Fruit fly (Drosophila melanogaster) whole organism, embryonic: ENCODE data around the gene Muc30E.

Experiments
- CG10209 ChIP-seq: fragments of 200-800 bp; sonication (Bioruptor generic); optimal IDR thresholded peaks from 3 replicates; lab custom pipeline; 2017; ENCODE audit warnings: missing biosample characterization, mild to moderate bottlenecking, missing genetic modification characterization, missing genetic modification reagents
- CG11247 ChIP-seq: fragments of 200-800 bp; sonication (Bioruptor generic); IDR thresholded peaks from 2 replicates; pipeline ENCODE4 v1.3.6; 2022; ENCODE audit warnings: missing biosample characterization, missing genetic modification characterization
- CG11504 ChIP-seq: fragments of 200-800 bp; sonication (Bioruptor generic); optimal IDR thresholded peaks from 3 replicates; lab custom pipeline; 2019; ENCODE audit warnings: missing biosample characterization, mild to moderate bottlenecking, missing genetic modification characterization, moderate library complexity
- CG11560 ChIP-seq: fragments of 200-800 bp; sonication (Bioruptor generic); IDR thresholded peaks from 3 replicates; pipeline ENCODE4 v1.3.6; 2022; ENCODE audit warnings: missing biosample characterization, missing genetic modification characterization
- CG11723 ChIP-seq: fragments of 200-800 bp; sonication (Bioruptor generic); optimal IDR thresholded peaks from 2 replicates; lab custom pipeline; 2017; ENCODE audit warnings: missing biosample characterization, mild to moderate bottlenecking, missing genetic modification characterization
- CG12659 ChIP-seq: fragments of 200-800 bp; sonication (Bioruptor generic); optimal IDR thresholded peaks from 3 replicates; lab custom pipeline; 2017; ENCODE audit warnings: mild to moderate bottlenecking, missing biosample characterization, missing genetic modification reagents, missing genetic modification characterization
- CG15269 ChIP-seq: fragments of 200-800 bp; sonication (Bioruptor generic); optimal IDR thresholded peaks from 2 replicates; lab custom pipeline; 2018; ENCODE audit warnings: missing biosample characterization, mild to moderate bottlenecking, missing genetic modification characterization, moderate library complexity
- CG16863 ChIP-seq: fragments of 200-800 bp; sonication (Bioruptor generic); optimal IDR thresholded peaks from 3 replicates; lab custom pipeline; 2016; ENCODE audit warnings: missing biosample characterization, missing genetic modification characterization
- CG18011 ChIP-seq: fragments of 200-800 bp; sonication (Bioruptor generic); optimal IDR thresholded peaks from 2 replicates; lab custom pipeline; 2017; ENCODE audit warnings: missing biosample characterization, missing genetic modification characterization, mild to moderate bottlenecking, moderate library complexity, missing genotype
- CG1832 ChIP-seq: fragments of 200-800 bp; sonication (Bioruptor generic); optimal IDR thresholded peaks from 2 replicates; lab custom pipeline; 2017; ENCODE audit warnings: missing biosample characterization, mild to moderate bottlenecking, missing genetic modification characterization, inconsistent platforms
- CG18599 ChIP-seq: fragments of 200-800 bp; sonication (Bioruptor generic); optimal IDR thresholded peaks from 3 replicates; lab custom pipeline; 2017; ENCODE audit warnings: missing biosample characterization, missing genetic modification characterization, mild to moderate bottlenecking, moderate library complexity, missing genetic modification reagents
- CG2129 ChIP-seq: fragments of 200-800 bp; sonication (Bioruptor generic); IDR thresholded peaks from 2 replicates; pipeline ENCODE4 v1.3.6; 2022; ENCODE audit warnings: missing biosample characterization, missing genetic modification characterization; ENCODE audit not compliant: partially characterized antibody
- CG2199 ChIP-seq: fragments of 200-800 bp; sonication (Bioruptor generic); IDR thresholded peaks from 3 replicates; pipeline ENCODE4 v1.3.6; 2022; ENCODE audit warnings: missing biosample characterization, missing genetic modification characterization
- CG2712 ChIP-seq: fragments of 200-800 bp; optimal IDR thresholded peaks from 3 replicates; lab custom pipeline; 2019; ENCODE audit warnings: missing biosample characterization, mild to moderate bottlenecking, missing genetic modification characterization, moderate library complexity
- CG33557 ChIP-seq: fragments of 200-800 bp; sonication (Bioruptor generic); optimal IDR thresholded peaks from 2 replicates; lab custom pipeline; 2019; ENCODE audit warnings: missing biosample characterization, mild to moderate bottlenecking, missing genetic modification characterization, moderate library complexity
- CG34422 ChIP-seq: fragments of 200-800 bp; sonication (Bioruptor generic); IDR thresholded peaks from 3 replicates; pipeline ENCODE4 v1.3.6; 2022; ENCODE audit warnings: missing biosample characterization, missing genetic modification characterization
- CG3726 ChIP-seq: fragments of 200-800 bp; sonication (Bioruptor generic); IDR thresholded peaks from 3 replicates; pipeline ENCODE4, ENCODE4 v1.3.6; 2022; ENCODE audit warnings: missing biosample characterization, missing genetic modification characterization
- CG7357 ChIP-seq: fragments of 200-800 bp; sonication (Bioruptor generic); IDR thresholded peaks from 3 replicates; pipeline ENCODE4 v1.3.6; 2022; ENCODE audit warnings: missing biosample characterization, missing genetic modification characterization
- CG8281 ChIP-seq: fragments of 200-800 bp; sonication (Bioruptor generic); optimal IDR thresholded peaks from 2 replicates; lab custom pipeline; 2018; ENCODE audit warnings: missing biosample characterization, mild to moderate bottlenecking, missing genetic modification characterization, moderate library complexity
- CG8478 ChIP-seq: fragments of >200 bp; optimal IDR thresholded peaks from 2 replicates; lab custom pipeline; 2018
- Dad ChIP-seq: fragments of 200-800 bp; sonication (Bioruptor generic); optimal IDR thresholded peaks from 3 replicates; lab custom pipeline; 2016; ENCODE audit warnings: missing biosample characterization, missing genetic modification characterization
- E2f1 ChIP-seq: fragments of 200-800 bp; sonication (Bioruptor generic); IDR thresholded peaks from 2 replicates; pipeline ENCODE4 v1.3.6; 2022; ENCODE audit warnings: missing biosample characterization, missing genetic modification characterization
- ERR ChIP-seq: fragments of 200-800 bp; sonication (Bioruptor generic); optimal IDR thresholded peaks from 2 replicates; lab custom pipeline; 2016; ENCODE audit warnings: missing biosample characterization, missing genetic modification characterization
- GATAe ChIP-seq: fragments of 200-800 bp; sonication (Bioruptor generic); conservative IDR thresholded peaks from 2 replicates; pipeline ENCODE4 v1.3.6; 2022; ENCODE audit warnings: missing biosample characterization, missing genetic modification characterization
- HHEX ChIP-seq: fragments of 200-800 bp; sonication (Bioruptor generic); optimal IDR thresholded peaks from 3 replicates; lab custom pipeline; 2017; ENCODE audit warnings: missing biosample characterization, mild to moderate bottlenecking, missing genetic modification characterization, missing genetic modification reagents
- Hand ChIP-seq: fragments of 200-800 bp; sonication (Bioruptor generic); optimal IDR thresholded peaks from 2 replicates; lab custom pipeline; 2017; ENCODE audit warnings: mild to moderate bottlenecking, missing biosample characterization, missing genetic modification reagents, missing genetic modification characterization
- Max ChIP-seq: fragments of 200-800 bp; sonication (Bioruptor generic); optimal IDR thresholded peaks from 2 replicates; lab custom pipeline; 2016; ENCODE audit warnings: missing biosample characterization, mild to moderate bottlenecking, missing genetic modification characterization
- Mrtf ChIP-seq: fragments of 200-800 bp; sonication (Bioruptor generic); IDR thresholded peaks from 3 replicates; pipeline ENCODE4 v1.3.6; 2022; ENCODE audit warnings: missing biosample characterization, missing genetic modification characterization
- Myb ChIP-seq: fragments of 200-800 bp; sonication (Bioruptor generic); optimal IDR thresholded peaks from 2 replicates; lab custom pipeline; 2016; ENCODE audit warnings: missing biosample characterization, missing genetic modification characterization
- Oli ChIP-seq: fragments of 200-800 bp; sonication (Bioruptor generic); optimal IDR thresholded peaks from 2 replicates; lab custom pipeline; 2018; ENCODE audit warnings: missing biosample characterization, mild to moderate bottlenecking, missing genetic modification characterization, moderate library complexity
- Ptx1 ChIP-seq: fragments of 200-800 bp; sonication (Bioruptor generic); IDR thresholded peaks from 2 replicates; pipeline ENCODE4 v1.3.6; 2022; ENCODE audit warnings: missing biosample characterization, missing genetic modification characterization
- Ravus ChIP-seq: fragments of 200-800 bp; sonication (Bioruptor generic); IDR thresholded peaks from 2 replicates; pipeline ENCODE4 v1.3.6; 2022; ENCODE audit warnings: missing biosample characterization, missing genetic modification characterization
- Rfx ChIP-seq: fragments of 200-800 bp; sonication (Bioruptor generic); IDR thresholded peaks from 2 replicates; pipeline ENCODE4 v1.3.6; 2022; ENCODE audit warnings: missing biosample characterization, missing genetic modification characterization
- Scr ChIP-seq: fragments of 200-800 bp; sonication (Bioruptor generic); IDR thresholded peaks from 2 replicates; pipeline ENCODE4 v1.3.6; 2022; ENCODE audit warnings: missing biosample characterization, missing genetic modification characterization; ENCODE audit not compliant: partially characterized antibody
- Trl ChIP-seq, 3 experiments: fragments of >200 bp in 2 of 3; fragments of 200-800 bp in 1 of 3; sonication (Bioruptor generic) in 1 of 3; optimal IDR thresholded peaks; 2 replicates in 1 of 3; 3 replicates in 2 of 3; lab custom pipeline; 2016 to 2017; ENCODE audit warnings: missing biosample characterization in 1 of 3, missing genetic modification characterization in 1 of 3
- ara ChIP-seq: fragments of 200-800 bp; sonication (Bioruptor generic); IDR thresholded peaks from 2 replicates; pipeline ENCODE4 v1.3.6; 2022; ENCODE audit warnings: missing biosample characterization, missing genetic modification characterization
- bab2 ChIP-seq: fragments of 200-800 bp; sonication (Bioruptor generic); optimal IDR thresholded peaks from 2 replicates; lab custom pipeline; 2016; ENCODE audit warnings: missing biosample characterization, missing genetic modification characterization
- chm ChIP-seq: fragments of 200-800 bp; sonication (Bioruptor generic); IDR thresholded peaks from 2 replicates; pipeline ENCODE4 v1.3.6; 2022; ENCODE audit warnings: missing biosample characterization, missing genetic modification characterization
- croc ChIP-seq: fragments of 200-800 bp; sonication (Bioruptor generic); conservative IDR thresholded peaks from 3 replicates; pipeline ENCODE4 v1.3.6; 2022; ENCODE audit warnings: missing biosample characterization, missing genetic modification characterization
- crp ChIP-seq, 2 experiments: fragments of 200-800 bp; sonication (Bioruptor generic); optimal IDR thresholded peaks; 2 replicates in 1 of 2; 3 replicates in 1 of 2; lab custom pipeline; 2017; ENCODE audit warnings: missing biosample characterization in 2 of 2, missing genetic modification characterization in 2 of 2, mild to moderate bottlenecking in 1 of 2, moderate library complexity in 1 of 2
- dimm ChIP-seq: fragments of 200-800 bp; sonication (Bioruptor generic); IDR thresholded peaks from 2 replicates; pipeline ENCODE4 v1.3.6; 2022; ENCODE audit warnings: missing biosample characterization, missing genetic modification characterization
- fru ChIP-seq: fragments of >200 bp; optimal IDR thresholded peaks from 2 replicates; lab custom pipeline; 2017
- gce ChIP-seq: fragments of 200-800 bp; sonication (Bioruptor generic); IDR thresholded peaks from 3 replicates; pipeline ENCODE4 v1.3.6; 2022; ENCODE audit warnings: missing biosample characterization, missing genetic modification characterization
- gsb ChIP-seq: fragments of 200-800 bp; sonication (Bioruptor generic); IDR thresholded peaks from 2 replicates; pipeline ENCODE4 v1.3.6; 2022; ENCODE audit warnings: missing biosample characterization, missing genetic modification characterization
- luna ChIP-seq: fragments of 200-800 bp; sonication (Bioruptor generic); optimal IDR thresholded peaks from 2 replicates; lab custom pipeline; 2016; ENCODE audit warnings: missing biosample characterization, missing genetic modification characterization
- mirr ChIP-seq: fragments of 200-800 bp; sonication (Bioruptor generic); optimal IDR thresholded peaks from 3 replicates; lab custom pipeline; 2018; ENCODE audit warnings: missing biosample characterization, mild to moderate bottlenecking, missing genetic modification characterization
- pnt ChIP-seq: fragments of 200-800 bp; sonication (Bioruptor generic); optimal IDR thresholded peaks from 3 replicates; lab custom pipeline; 2016; ENCODE audit warnings: missing biosample characterization, missing genetic modification characterization
- schlank ChIP-seq: fragments of 200-800 bp; sonication (Bioruptor generic); optimal IDR thresholded peaks from 2 replicates; lab custom pipeline; 2018; ENCODE audit warnings: missing biosample characterization, mild to moderate bottlenecking, missing genetic modification characterization
- sens ChIP-seq: fragments of 200-800 bp; sonication (Bioruptor generic); peaks from one replicate; lab custom pipeline; 2016; ENCODE audit warnings: missing biosample characterization, missing genetic modification characterization
- sob ChIP-seq: fragments of 200-800 bp; sonication (Bioruptor generic); IDR thresholded peaks from 2 replicates; pipeline ENCODE4 v1.3.6; 2022; ENCODE audit warnings: missing biosample characterization, missing genetic modification characterization
- tin ChIP-seq: fragments of 200-800 bp; sonication (Bioruptor generic); optimal IDR thresholded peaks from 3 replicates; lab custom pipeline; 2016; ENCODE audit warnings: missing biosample characterization, missing genetic modification characterization
- tll ChIP-seq, 2 experiments: fragments of 200-800 bp in 1 of 2; fragments of >200 bp in 1 of 2; sonication (Bioruptor generic) in 1 of 2; optimal IDR thresholded peaks; 2 replicates each; lab custom pipeline; 2017 to 2019; ENCODE audit warnings: missing biosample characterization in 2 of 2, missing genetic modification characterization in 2 of 2, mild to moderate bottlenecking in 1 of 2, moderate library complexity in 1 of 2

The Muc30E gene

dm6 chr2L:9937908-9938307, 35.0 kb upstream of the Muc30E start, which contains the start of gene Arglu1 (continued):
- TF ChIP-seq CG33557 (GFP tag; lab: Kevin White, UChicago) (no peak), gce (GFP tag; lab: Robert Waterston, UW) (no peak), CG7357 (GFP tag; lab: Robert Waterston, UW) (no peak), CG16863 (GFP tag; lab: Kevin White, UChicago) (no peak), Oli (tag; lab: Kevin White, UChicago) (no peak), Rfx (GFP tag; lab: Robert Waterston, UW) (peak; percentile 61), CG10209 (GFP tag; lab: Kevin White, UChicago) (no peak), CG2199 (GFP tag; lab: Robert Waterston, UW) (no peak), CG11504 (tag; lab: Kevin White, UChicago) (no peak), Hand (no peak), Myb (GFP tag; lab: Kevin White, UChicago) (peak; percentile 26), HHEX (GFP tag; lab: Kevin White, UChicago) (no peak), CG34422 (GFP tag; lab: Robert Waterston, UW) (peak; percentile 64; the same call in 1 of the 3 replicates), E2f1 (GFP tag; lab: Robert Waterston, UW) (no peak), tin (GFP tag; lab: Kevin White, UChicago) (peak; percentile 22), CG11247 (peak; percentile 39; the same call in 1 of the 2 replicates), Mrtf (GFP tag; lab: Robert Waterston, UW) (no peak), Scr (GFP tag; lab: Robert Waterston, UW) (no peak), fru (lab: Kevin White, UChicago) (no peak), CG12659 (no peak), pnt (GFP tag; lab: Kevin White, UChicago) (no peak), dimm (GFP tag; lab: Robert Waterston, UW) (no peak), CG8478 (lab: Kevin White, UChicago) (no peak), CG8281 (tag; lab: Kevin White, UChicago) (no peak), chm (GFP tag; lab: Robert Waterston, UW) (no peak), luna (GFP tag; lab: Kevin White, UChicago) (no peak), sob (GFP tag; lab: Robert Waterston, UW) (peak; percentile 57; the same call in 1 of the 2 replicates), sens (no peak), CG3726 (no peak), tll (GFP tag; optimal IDR thresholded peaks at IDR 0.05; lab: Kevin White, UChicago) (no peak), gsb (no peak), CG11723 (GFP tag; lab: Kevin White, UChicago) (no peak), ara (GFP tag; lab: Robert Waterston, UW) (no peak), Trl (optimal IDR thresholded peaks at IDR 0.05; lab: Kevin White, UChicago) (no peak), Trl (GFP tag; optimal IDR thresholded peaks at IDR 0.05; lab: Kevin White, UChicago) (peak; percentile 23), GATAe (GFP tag; lab: Robert Waterston, UW) (no peak), Dad (peak; percentile 5), Max (GFP tag; lab: Kevin White, UChicago) (no peak), CG18011 (GFP tag; lab: Kevin White, UChicago) (peak; percentile 14), CG11560 (tag; lab: Robert Waterston, UW) (no peak), CG1832 (no peak), bab2 (GFP tag; lab: Kevin White, UChicago) (no peak), croc (GFP tag; lab: Robert Waterston, UW) (no peak), schlank (tag; lab: Kevin White, UChicago) (no peak), CG2129 (GFP tag; lab: Robert Waterston, UW) (no peak), CG18599 (GFP tag; lab: Kevin White, UChicago) (no peak), CG15269 (tag; lab: Kevin White, UChicago) (no peak), CG2712 (tag; lab: Kevin White, UChicago) (peak; percentile 28), ERR (GFP tag; lab: Kevin White, UChicago) (no peak), Ravus (GFP tag; lab: Robert Waterston, UW) (no peak), mirr (GFP tag; lab: Kevin White, UChicago) (no peak), crp (GFP tag; optimal IDR thresholded peaks at IDR 0.05; lab: Kevin White, UChicago) (peak in 1 of 2 experiments; percentile 41), Ptx1 (GFP tag; lab: Robert Waterston, UW) (peak; percentile 39; the same call in 1 of the 2 replicates)
